Fruit fly (Drosophila melanogaster): ENCODE results near the gene Ahcy.
A peak's percentile ranks its signal among the peaks of the same experiment; 100 is the strongest.

The Ahcy gene

dm6 chrX:15441245-15441644 lies 8.8 kb upstream of the Ahcy start, which contains the start of gene Cngl (continued):
- TF ChIP-seq ssp (GFP tag; IDR thresholded peaks at IDR 0.05), result no peak
- no peak for TF ChIP-seq CG8478 (optimal IDR thresholded peaks at IDR 0.05)
- no peak for TF ChIP-seq CG12104 (GFP tag; optimal IDR thresholded peaks at IDR 0.05)
- no peak for TF ChIP-seq Fer3 (tag; optimal IDR thresholded peaks at IDR 0.05)
- no peak for TF ChIP-seq CTCF (GFP tag; optimal IDR thresholded peaks at IDR 0.05)
- peak; percentile 92 for TF ChIP-seq crol (GFP tag; IDR thresholded peaks at IDR 0.05)
- TF ChIP-seq CG13775 (GFP tag; optimal IDR thresholded peaks at IDR 0.05), result no peak
- TF ChIP-seq unpg (GFP tag; optimal IDR thresholded peaks at IDR 0.05), result no peak
- no peak for TF ChIP-seq CG13624 (GFP tag; optimal IDR thresholded peaks at IDR 0.05)
- no peak for TF ChIP-seq HmgZ (tag; optimal IDR thresholded peaks at IDR 0.05)
- no peak for TF ChIP-seq bigmax (GFP tag; optimal IDR thresholded peaks at IDR 0.05)
- TF ChIP-seq CG42726 (GFP tag; IDR thresholded peaks at IDR 0.05; ENCODE audit: partially characterized antibody), result no peak
- TF ChIP-seq CG10462 (GFP tag; optimal IDR thresholded peaks at IDR 0.05), result no peak
- TF ChIP-seq crc (GFP tag; optimal IDR thresholded peaks at IDR 0.05), result no peak
- TF ChIP-seq CG10321 (GFP tag; IDR thresholded peaks at IDR 0.05), result no peak
- TF ChIP-seq CG14441 (GFP tag; IDR thresholded peaks at IDR 0.05), result no peak
- peak; percentile 17; the same call in 1 of the 2 replicates for TF ChIP-seq Adf1 (GFP tag; IDR thresholded peaks at IDR 0.05)
- TF ChIP-seq lab (GFP tag; optimal IDR thresholded peaks at IDR 0.05), result peak; percentile 10
- TF ChIP-seq wdn (GFP tag; IDR thresholded peaks at IDR 0.05), result no peak
- no peak for TF ChIP-seq CG1602 (GFP tag; optimal IDR thresholded peaks at IDR 0.05)
- TF ChIP-seq kay (GFP tag; optimal IDR thresholded peaks at IDR 0.05), result no peak
- TF ChIP-seq phol (tag; optimal IDR thresholded peaks at IDR 0.05), result no peak
- TF ChIP-seq Ada2b (GFP tag; IDR thresholded peaks at IDR 0.05), result no peak
- TF ChIP-seq CG17361 (GFP tag; IDR thresholded peaks at IDR 0.05), result no peak
- no peak for TF ChIP-seq Rfx (GFP tag; IDR thresholded peaks at IDR 0.05)
- TF ChIP-seq inv (GFP tag; IDR thresholded peaks at IDR 0.05; ENCODE audit: partially characterized antibody), result no peak
- no peak for TF ChIP-seq tx (GFP tag; optimal IDR thresholded peaks at IDR 0.05)
- no peak for TF ChIP-seq cato (GFP tag; optimal IDR thresholded peaks at IDR 0.05; ENCODE audit: borderline replicate concordance)
- no peak for TF ChIP-seq pnt (GFP tag; optimal IDR thresholded peaks at IDR 0.05)
- no peak for TF ChIP-seq Hsf (GFP tag; optimal IDR thresholded peaks at IDR 0.05)
- TF ChIP-seq Med (GFP tag), result peak; percentile 17

dm6 chrX:15443502-15443901 lies 6.6 kb upstream of the Ahcy start:
- TF ChIP-seq fru (optimal IDR thresholded peaks at IDR 0.05) (no peak), abd-A (tag; optimal IDR thresholded peaks at IDR 0.05) (peak; percentile 90), CG9817 (tag; optimal IDR thresholded peaks at IDR 0.05) (no peak), cg (GFP tag; optimal IDR thresholded peaks at IDR 0.05) (peak; percentile 16), CG13894 (tag; optimal IDR thresholded peaks at IDR 0.05) (peak; percentile 48), crol (GFP tag; IDR thresholded peaks at IDR 0.05) (peak; percentile 89), CG12071 (GFP tag; optimal IDR thresholded peaks at IDR 0.05) (peak; percentile 25), Deaf1 (tag; optimal IDR thresholded peaks at IDR 0.05) (peak; percentile 92)

- TF ChIP-seq zen2 (GFP tag; IDR thresholded peaks at IDR 0.05; ENCODE audit: partially characterized antibody), result no peak
- TF ChIP-seq Adf1 (GFP tag; IDR thresholded peaks at IDR 0.05), result no peak
- TF ChIP-seq Hr39 (optimal IDR thresholded peaks at IDR 0.05), result no peak
- no peak for TF ChIP-seq CG17385 (GFP tag; optimal IDR thresholded peaks at IDR 0.05)
- no peak for TF ChIP-seq Sox100B (GFP tag; optimal IDR thresholded peaks at IDR 0.05)
- TF ChIP-seq CG10147 (GFP tag; optimal IDR thresholded peaks at IDR 0.05), result no peak
- no peak for TF ChIP-seq emc (GFP tag; optimal IDR thresholded peaks at IDR 0.05)
- TF ChIP-seq eyg (GFP tag; optimal IDR thresholded peaks at IDR 0.05), result no peak
- TF ChIP-seq gem (tag; optimal IDR thresholded peaks at IDR 0.05), result no peak
- no peak for TF ChIP-seq CG8290 (GFP tag; optimal IDR thresholded peaks at IDR 0.05)
- no peak for TF ChIP-seq CG8290 (tag; optimal IDR thresholded peaks at IDR 0.05)
- no peak for TF ChIP-seq slbo (GFP tag; IDR thresholded peaks at IDR 0.05)
- no peak for TF ChIP-seq sc (optimal IDR thresholded peaks at IDR 0.05)
- no peak for TF ChIP-seq sc (GFP tag; optimal IDR thresholded peaks at IDR 0.05)
- TF ChIP-seq wdn (GFP tag; IDR thresholded peaks at IDR 0.05), result no peak
- TF ChIP-seq Mes4 (GFP tag; optimal IDR thresholded peaks at IDR 0.05), result no peak
- no peak for TF ChIP-seq bbx (GFP tag; IDR thresholded peaks at IDR 0.05; ENCODE audit: partially characterized antibody)
- TF ChIP-seq CG8388 (GFP tag; optimal IDR thresholded peaks at IDR 0.05), result no peak
These were observed 1.9 kb upstream of the Ahcy start for dm6 chrX:15448136-15448535.
